Worm (Caenorhabditis elegans): ENCODE data around the gene irld-56.

Gene irld-56

ce11 chrIV:14033752-14034570 is 14.2 kb upstream of the irld-56 start:
- TF ChIP-seq tbx-11 (GFP tag; IDR thresholded peaks at IDR 0.05) (peak; percentile 91), B0310.2 (tag; optimal IDR thresholded peaks at IDR 0.05) (peak; percentile 100), ama-1 (optimal IDR thresholded peaks at IDR 0.05) (peak; percentile 100), flt-1 (GFP tag; IDR thresholded peaks at IDR 0.05) (peak; percentile 94), pes-1 (GFP tag; IDR thresholded peaks at IDR 0.05) (peak; percentile 94), F13C5.2 (tag; optimal IDR thresholded peaks at IDR 0.05) (peak; percentile 99), hmg-4 (GFP tag; optimal IDR thresholded peaks at IDR 0.05) (peak; percentile 100), scrt-1 (GFP tag; IDR thresholded peaks at IDR 0.05) (peak; percentile 93), hnd-1 (tag; optimal IDR thresholded peaks at IDR 0.05) (peak; percentile 91), tra-4 (tag; optimal IDR thresholded peaks at IDR 0.05) (peak; percentile 100), sea-1 (GFP tag; conservative IDR thresholded peaks at IDR 0.05) (peak; percentile 97), ceh-36 (tag; optimal IDR thresholded peaks at IDR 0.05) (peak; percentile 97), hmbx-1 (tag; optimal IDR thresholded peaks at IDR 0.05) (peak; percentile 96), aly-1 (tag; optimal IDR thresholded peaks at IDR 0.05) (peak; percentile 94), tbx-37 (GFP tag; conservative IDR thresholded peaks at IDR 0.05) (peak; percentile 84), ets-7 (tag; optimal IDR thresholded peaks at IDR 0.05) (peak; percentile 74), ceh-13 (GFP tag; optimal IDR thresholded peaks at IDR 0.05) (peak; percentile 89)

ce11 chrIV:14033502-14033751 is 13.6 kb upstream of the irld-56 start:
- TF ChIP-seq flt-1 (GFP tag; IDR thresholded peaks at IDR 0.05) (no peak), sea-1 (GFP tag; conservative IDR thresholded peaks at IDR 0.05) (no peak), ceh-36 (tag; optimal IDR thresholded peaks at IDR 0.05) (no peak), ceh-13 (GFP tag; optimal IDR thresholded peaks at IDR 0.05) (no peak), tbx-11 (GFP tag; IDR thresholded peaks at IDR 0.05) (no peak), pes-1 (GFP tag; IDR thresholded peaks at IDR 0.05) (no peak)

ce11 chrIV:14032620-14033501 is 13.1 kb upstream of the irld-56 start:
- TF ChIP-seq F13C5.2 (tag; optimal IDR thresholded peaks at IDR 0.05) = peak; percentile 28
- no peak for TF ChIP-seq flt-1 (GFP tag; IDR thresholded peaks at IDR 0.05)
- peak; percentile 13 for TF ChIP-seq hmbx-1 (tag; optimal IDR thresholded peaks at IDR 0.05)
- TF ChIP-seq ama-1 (optimal IDR thresholded peaks at IDR 0.05) = peak; percentile 75
- peak; percentile 24 for TF ChIP-seq ets-7 (tag; optimal IDR thresholded peaks at IDR 0.05)
- no peak for TF ChIP-seq hmg-4 (GFP tag; optimal IDR thresholded peaks at IDR 0.05)
- no peak for TF ChIP-seq ceh-13 (GFP tag; optimal IDR thresholded peaks at IDR 0.05)

ce11 chrIV:14015844-14016243 is 3.9 kb downstream of the irld-56 start, which contains the start of gene srw-63:
Gene srw-63, minus strand, starts transcription at chrIV:14015944.
- no peak for TF ChIP-seq scrt-1 (GFP tag; IDR thresholded peaks at IDR 0.05)
- TF ChIP-seq sea-1 (GFP tag; conservative IDR thresholded peaks at IDR 0.05) = no peak
- no peak for TF ChIP-seq pes-1 (GFP tag; IDR thresholded peaks at IDR 0.05)
- TF ChIP-seq flt-1 (GFP tag; IDR thresholded peaks at IDR 0.05) = no peak
- no peak for TF ChIP-seq tbx-11 (GFP tag; IDR thresholded peaks at IDR 0.05)
- TF ChIP-seq ets-7 (tag; optimal IDR thresholded peaks at IDR 0.05) = no peak
- TF ChIP-seq ceh-13 (GFP tag; optimal IDR thresholded peaks at IDR 0.05) = no peak
- TF ChIP-seq tra-4 (tag; optimal IDR thresholded peaks at IDR 0.05) = no peak
- no peak for TF ChIP-seq ama-1 (optimal IDR thresholded peaks at IDR 0.05)
- no peak for TF ChIP-seq aly-1 (tag; optimal IDR thresholded peaks at IDR 0.05)
- TF ChIP-seq hmg-4 (GFP tag; optimal IDR thresholded peaks at IDR 0.05) = no peak
- TF ChIP-seq F13C5.2 (tag; optimal IDR thresholded peaks at IDR 0.05) = no peak
- TF ChIP-seq tbx-37 (GFP tag; conservative IDR thresholded peaks at IDR 0.05) = no peak
- no peak for TF ChIP-seq hmbx-1 (tag; optimal IDR thresholded peaks at IDR 0.05)
- TF ChIP-seq B0310.2 (tag; optimal IDR thresholded peaks at IDR 0.05) = no peak
- no peak for TF ChIP-seq hnd-1 (tag; optimal IDR thresholded peaks at IDR 0.05)
- no peak for TF ChIP-seq ceh-36 (tag; optimal IDR thresholded peaks at IDR 0.05)

ce11 chrIV:14013692-14014091 is 6.1 kb downstream of the irld-56 start:
- TF ChIP-seq scrt-1 (GFP tag; IDR thresholded peaks at IDR 0.05) = no peak
- no peak for TF ChIP-seq ceh-36 (tag; optimal IDR thresholded peaks at IDR 0.05)
- TF ChIP-seq hnd-1 (tag; optimal IDR thresholded peaks at IDR 0.05) = peak; percentile 62
- TF ChIP-seq pes-1 (GFP tag; IDR thresholded peaks at IDR 0.05) = no peak; the same call in 1 of the 2 replicates
- peak; percentile 1 for TF ChIP-seq hmbx-1 (tag; optimal IDR thresholded peaks at IDR 0.05)
- TF ChIP-seq sea-1 (GFP tag; conservative IDR thresholded peaks at IDR 0.05) = peak; percentile 80
- peak; percentile 4 for TF ChIP-seq B0310.2 (tag; optimal IDR thresholded peaks at IDR 0.05)
- TF ChIP-seq tbx-37 (GFP tag; conservative IDR thresholded peaks at IDR 0.05) = peak; percentile 72
- peak; percentile 75 for TF ChIP-seq tbx-11 (GFP tag; IDR thresholded peaks at IDR 0.05)
- TF ChIP-seq ets-7 (tag; optimal IDR thresholded peaks at IDR 0.05) = no peak
- TF ChIP-seq hmg-4 (GFP tag; optimal IDR thresholded peaks at IDR 0.05) = no peak
- TF ChIP-seq ama-1 (optimal IDR thresholded peaks at IDR 0.05) = no peak
- TF ChIP-seq F13C5.2 (tag; optimal IDR thresholded peaks at IDR 0.05) = peak; percentile 68
- no peak for TF ChIP-seq aly-1 (tag; optimal IDR thresholded peaks at IDR 0.05)
- peak; percentile 81 for TF ChIP-seq flt-1 (GFP tag; IDR thresholded peaks at IDR 0.05)
- TF ChIP-seq ceh-13 (GFP tag; optimal IDR thresholded peaks at IDR 0.05) = peak; percentile 67

- TF ChIP-seq hnd-1 (tag; optimal IDR thresholded peaks at IDR 0.05) (no peak), hmg-4 (GFP tag; optimal IDR thresholded peaks at IDR 0.05) (no peak), scrt-1 (GFP tag; IDR thresholded peaks at IDR 0.05) (no peak), flt-1 (GFP tag; IDR thresholded peaks at IDR 0.05) (no peak), ama-1 (optimal IDR thresholded peaks at IDR 0.05) (no peak), B0310.2 (tag; optimal IDR thresholded peaks at IDR 0.05) (no peak), ceh-36 (tag; optimal IDR thresholded peaks at IDR 0.05) (no peak), aly-1 (tag; optimal IDR thresholded peaks at IDR 0.05) (no peak), tra-4 (tag; optimal IDR thresholded peaks at IDR 0.05) (no peak), ets-7 (tag; optimal IDR thresholded peaks at IDR 0.05) (no peak), F13C5.2 (tag; optimal IDR thresholded peaks at IDR 0.05) (no peak), hmbx-1 (tag; optimal IDR thresholded peaks at IDR 0.05) (no peak), tbx-37 (GFP tag; conservative IDR thresholded peaks at IDR 0.05) (no peak), ceh-13 (GFP tag; optimal IDR thresholded peaks at IDR 0.05) (no peak), pes-1 (GFP tag; IDR thresholded peaks at IDR 0.05) (no peak), tbx-11 (GFP tag; IDR thresholded peaks at IDR 0.05) (no peak), sea-1 (GFP tag; conservative IDR thresholded peaks at IDR 0.05) (no peak)
Observed at ce11 chrIV:14008709-14009108, 11.1 kb downstream of the irld-56 start.

Data from whole organism, early embryonic.